Fruit fly (Drosophila melanogaster): ENCODE measurements around the gene ex.
A peak's percentile ranks its signal among the peaks of the same experiment; 100 is the strongest.

Gene ex

dm6 chr2L:480638-481399, 49.8 kb downstream of the ex start (continued):
- TF ChIP-seq org-1 (GFP tag; optimal IDR thresholded peaks at IDR 0.05), result peak; percentile 100
- TF ChIP-seq lbe (GFP tag; optimal IDR thresholded peaks at IDR 0.05), result peak; percentile 99

- TF ChIP-seq B-H2 (GFP tag; optimal IDR thresholded peaks at IDR 0.05) (no peak), CG32772 (GFP tag; IDR thresholded peaks at IDR 0.05) (no peak), CG12299 (tag; optimal IDR thresholded peaks at IDR 0.05) (no peak), CG11085 (GFP tag; IDR thresholded peaks at IDR 0.05) (no peak), bowl (GFP tag; IDR thresholded peaks at IDR 0.05) (no peak), Gsc (GFP tag; IDR thresholded peaks at IDR 0.05) (no peak), maf-S (GFP tag; optimal IDR thresholded peaks at IDR 0.05) (no peak), CG2116 (GFP tag; optimal IDR thresholded peaks at IDR 0.05) (no peak), fd96Cb (tag; optimal IDR thresholded peaks at IDR 0.05) (no peak), pfk (GFP tag; optimal IDR thresholded peaks at IDR 0.05) (no peak), Hr51 (GFP tag; optimal IDR thresholded peaks at IDR 0.05) (no peak), Rx (GFP tag; IDR thresholded peaks at IDR 0.05) (no peak), gcm2 (GFP tag; optimal IDR thresholded peaks at IDR 0.05) (no peak), Hr39 (optimal IDR thresholded peaks at IDR 0.05) (no peak), Atf6 (GFP tag; IDR thresholded peaks at IDR 0.05) (no peak), vnd (GFP tag; IDR thresholded peaks at IDR 0.05; ENCODE audit: partially characterized antibody) (no peak), Hey (tag; optimal IDR thresholded peaks at IDR 0.05) (no peak), CG11560 (tag; IDR thresholded peaks at IDR 0.05) (no peak), CG4707 (GFP tag; optimal IDR thresholded peaks at IDR 0.05) (no peak), CG5180 (GFP tag; optimal IDR thresholded peaks at IDR 0.05) (no peak)
Observed at dm6 chr2L:481400-481756, 50.4 kb downstream of the ex start.

- peak; percentile 51 for TF ChIP-seq Myb (GFP tag; optimal IDR thresholded peaks at IDR 0.05)
- no peak for TF ChIP-seq ato (GFP tag; IDR thresholded peaks at IDR 0.05; ENCODE audit: partially characterized antibody)
- peak; percentile 59 for TF ChIP-seq jumu (GFP tag; optimal IDR thresholded peaks at IDR 0.05)
- peak; percentile 82 for TF ChIP-seq CG9817 (tag; optimal IDR thresholded peaks at IDR 0.05)
- TF ChIP-seq cas (GFP tag; IDR thresholded peaks at IDR 0.05), result no peak
- no peak for TF ChIP-seq rib (GFP tag; IDR thresholded peaks at IDR 0.05)
- peak; percentile 31 to 50 for TF ChIP-seq chif (GFP tag; optimal IDR thresholded peaks at IDR 0.05)
- peak; percentile 85 for TF ChIP-seq CG6765 (GFP tag; optimal IDR thresholded peaks at IDR 0.05)
- peak; percentile 66 for TF ChIP-seq CG10267 (tag; optimal IDR thresholded peaks at IDR 0.05)
- TF ChIP-seq da (GFP tag; optimal IDR thresholded peaks at IDR 0.05), result no peak
- peak; percentile 40 for TF ChIP-seq emc (GFP tag; optimal IDR thresholded peaks at IDR 0.05)
- no peak for TF ChIP-seq CG8290 (GFP tag; optimal IDR thresholded peaks at IDR 0.05)
- TF ChIP-seq CG8290 (tag; optimal IDR thresholded peaks at IDR 0.05), result peak in 1 of 2 experiments; percentile 83
- peak; percentile 64 for TF ChIP-seq CG7786 (GFP tag; optimal IDR thresholded peaks at IDR 0.05)
- TF ChIP-seq pzg (GFP tag; optimal IDR thresholded peaks at IDR 0.05), result no peak
- no peak for TF ChIP-seq Tbp (GFP tag; optimal IDR thresholded peaks at IDR 0.05)
- no peak for TF ChIP-seq CkIIα-i1 (GFP tag; IDR thresholded peaks at IDR 0.05)
- peak; percentile 87 for TF ChIP-seq CG11504 (tag; optimal IDR thresholded peaks at IDR 0.05)
- no peak for TF ChIP-seq CG10366 (GFP tag; IDR thresholded peaks at IDR 0.05)
- no peak for TF ChIP-seq chm (GFP tag; IDR thresholded peaks at IDR 0.05)
- peak; percentile 86 for TF ChIP-seq Hand (GFP tag; optimal IDR thresholded peaks at IDR 0.05)
- no peak for TF ChIP-seq nerfin-1 (tag; optimal IDR thresholded peaks at IDR 0.05)
- TF ChIP-seq pnt (GFP tag; optimal IDR thresholded peaks at IDR 0.05), result peak; percentile 35
- TF ChIP-seq Hr78 (GFP tag; optimal IDR thresholded peaks at IDR 0.05), result no peak
- peak in 1 of 2 experiments; percentile 80 for TF ChIP-seq eve (GFP tag; optimal IDR thresholded peaks at IDR 0.05)
- no peak for TF ChIP-seq Trl (optimal IDR thresholded peaks at IDR 0.05)
- peak; percentile 56 for TF ChIP-seq Trl (GFP tag; optimal IDR thresholded peaks at IDR 0.05)
Observed at dm6 chr2L:481757-482450, 50.9 kb downstream of the ex start.
